Worm (Caenorhabditis elegans) whole organism, L1 larva: Measurements from ENCODE around the gene T05A12.4.

Experiments
- C04F5.9 ChIP-seq: sonication (generic microtip); optimal IDR thresholded peaks from 2 replicates; lab custom pipeline; 2016; ENCODE audit warnings: missing genetic modification characterization, missing compliant biosample characterization
- C16A3.4 ChIP-seq: fragments of 150-350 bp; optimal IDR thresholded peaks from 2 replicates; lab custom pipeline; 2014; ENCODE audit warnings: missing biosample characterization, missing genetic modification characterization
- F16B12.6 ChIP-seq: fragments of 150-350 bp; optimal IDR thresholded peaks from 2 replicates; lab custom pipeline; 2014; ENCODE audit warnings: missing biosample characterization, missing genetic modification characterization
- alr-1 ChIP-seq: fragments of 200-800 bp; sonication (Bioruptor generic); optimal IDR thresholded peaks from 2 replicates; lab custom pipeline; 2018; ENCODE audit warnings: borderline replicate concordance, mild to moderate bottlenecking, missing genetic modification characterization, missing compliant biosample characterization
- blmp-1 ChIP-seq: fragments of 150-350 bp; optimal IDR thresholded peaks from 2 replicates; lab custom pipeline; 2014; ENCODE audit warnings: missing biosample characterization, missing genetic modification characterization
- ceh-63 ChIP-seq: fragments of 200-800 bp; sonication (Bioruptor generic); optimal IDR thresholded peaks from 2 replicates; lab custom pipeline; 2018; ENCODE audit warnings: mild to moderate bottlenecking, missing genetic modification characterization, missing compliant biosample characterization
- ceh-8 ChIP-seq: fragments of 200-800 bp; sonication (Bioruptor generic); optimal IDR thresholded peaks from 2 replicates; lab custom pipeline; 2018; ENCODE audit warnings: mild to moderate bottlenecking, missing genetic modification characterization, moderate library complexity, missing compliant biosample characterization
- ceh-82 ChIP-seq, 3 experiments: fragments of 150-350 bp in 1 of 3; sonication (generic microtip) in 2 of 3; optimal IDR thresholded peaks; 2 replicates each; lab custom pipeline; 2014 to 2017; ENCODE audit warnings: missing biosample characterization in 3 of 3, missing genetic modification characterization in 3 of 3
- ceh-88 ChIP-seq: fragments of 200-800 bp; sonication (Bioruptor generic); IDR thresholded peaks from 2 replicates; pipeline ENCODE4 v1.3.6; 2022; ENCODE audit warnings: missing genetic modification characterization, missing compliant biosample characterization
- dpl-1 ChIP-seq, 3 experiments: fragments of 150-350 bp in 2 of 3; sonication (generic microtip) in 1 of 3; optimal IDR thresholded peaks; 2 replicates each; lab custom pipeline; 2014 to 2017; ENCODE audit warnings: missing biosample characterization in 3 of 3, missing genetic modification characterization in 3 of 3, missing genetic modification reagents in 3 of 3
- efl-1 ChIP-seq, 4 experiments: fragments of 150-350 bp; optimal IDR thresholded peaks in 3 of 4; peaks in 1 of 4; 1 replicate in 1 of 4; 2 replicates in 3 of 4; lab custom pipeline; 2014; ENCODE audit warnings: missing biosample characterization in 2 of 4, missing genetic modification characterization in 2 of 4, missing genetic modification reagents in 2 of 4
- ets-5 ChIP-seq: fragments of 200-800 bp; sonication (Bioruptor generic); IDR thresholded peaks from 2 replicates; pipeline ENCODE4 v1.3.6; 2022; ENCODE audit warnings: missing genetic modification characterization, missing compliant biosample characterization
- fkh-8 ChIP-seq: sonication (generic microtip); optimal IDR thresholded peaks from 2 replicates; lab custom pipeline; 2016; ENCODE audit warnings: mild to moderate bottlenecking, missing genetic modification characterization, missing compliant biosample characterization
- fos-1 ChIP-seq: fragments of 150-350 bp; optimal IDR thresholded peaks from 2 replicates; lab custom pipeline; 2014; ENCODE audit warnings: missing biosample characterization, missing genetic modification characterization
- hlh-17 ChIP-seq: fragments of 200-800 bp; sonication (Bioruptor generic); optimal IDR thresholded peaks from 2 replicates; lab custom pipeline; 2018; ENCODE audit warnings: missing genetic modification characterization, mild to moderate bottlenecking, missing compliant biosample characterization, moderate library complexity, borderline replicate concordance
- hpl-2 ChIP-seq: fragments of 150-350 bp; optimal IDR thresholded peaks from 2 replicates; lab custom pipeline; 2014; ENCODE audit warnings: missing biosample characterization, missing genetic modification reagents, missing genetic modification characterization
- jun-1 ChIP-seq: fragments of 150-350 bp; optimal IDR thresholded peaks from 2 replicates; lab custom pipeline; 2014; ENCODE audit warnings: missing biosample characterization, missing genetic modification reagents, missing genetic modification characterization
- lin-14 ChIP-seq: fragments of 200-800 bp; sonication (Bioruptor generic); optimal IDR thresholded peaks from 2 replicates; lab custom pipeline; 2018; ENCODE audit warnings: mild to moderate bottlenecking, missing genetic modification characterization, moderate library complexity, missing compliant biosample characterization
- lin-15B ChIP-seq: fragments of 150-350 bp; sonication (generic microtip); optimal IDR thresholded peaks from 3 replicates; lab custom pipeline; 2014; ENCODE audit warnings: missing biosample characterization, missing genetic modification characterization
- lin-35 ChIP-seq, 2 experiments: fragments of 150-350 bp; optimal IDR thresholded peaks; 2 replicates each; lab custom pipeline; 2014; ENCODE audit warnings: missing biosample characterization in 2 of 2, missing genetic modification characterization in 2 of 2, missing genetic modification reagents in 2 of 2
- lin-39 ChIP-seq: fragments of 150-350 bp; optimal IDR thresholded peaks from 2 replicates; lab custom pipeline; 2014; ENCODE audit warnings: missing biosample characterization, missing genetic modification reagents, missing genetic modification characterization
- mef-2 ChIP-seq: fragments of 150-350 bp; optimal IDR thresholded peaks from 2 replicates; lab custom pipeline; 2014; ENCODE audit warnings: missing biosample characterization, missing genetic modification characterization
- nhr-12 ChIP-seq: sonication (generic microtip); optimal IDR thresholded peaks from 2 replicates; lab custom pipeline; 2017; ENCODE audit warnings: missing biosample characterization, missing genetic modification characterization
- nhr-19 ChIP-seq: fragments of 200-800 bp; sonication (Bioruptor generic); conservative IDR thresholded peaks from 2 replicates; pipeline ENCODE4 v1.3.6; 2022; ENCODE audit warnings: missing genetic modification characterization, missing compliant biosample characterization
- nhr-20 ChIP-seq: sonication (generic microtip); optimal IDR thresholded peaks from 2 replicates; lab custom pipeline; 2016; ENCODE audit warnings: mild to moderate bottlenecking, missing genetic modification characterization, missing compliant biosample characterization
- nhr-47 ChIP-seq: sonication (generic microtip); optimal IDR thresholded peaks from 2 replicates; lab custom pipeline; 2016; ENCODE audit warnings: mild to moderate bottlenecking, missing genetic modification characterization, moderate library complexity, missing compliant biosample characterization
- nhr-71 ChIP-seq: sonication (generic microtip); optimal IDR thresholded peaks from 2 replicates; lab custom pipeline; 2016; ENCODE audit warnings: mild to moderate bottlenecking, missing genetic modification characterization, moderate library complexity, missing compliant biosample characterization
- nhr-85 ChIP-seq: sonication (generic microtip); peaks from one replicate; lab custom pipeline; 2016; ENCODE audit warnings: missing genetic modification characterization, inconsistent platforms, missing compliant biosample characterization
- pqm-1 ChIP-seq: sonication (generic microtip); optimal IDR thresholded peaks from 3 replicates; lab custom pipeline; 2017; ENCODE audit warnings: missing biosample characterization, missing genetic modification characterization
- sup-37 ChIP-seq: fragments of 200-800 bp; sonication (Bioruptor generic); optimal IDR thresholded peaks from 2 replicates; lab custom pipeline; 2018; ENCODE audit warnings: mild to moderate bottlenecking, missing genetic modification characterization, missing compliant biosample characterization
- tbx-2 ChIP-seq: sonication (generic microtip); optimal IDR thresholded peaks from 2 replicates; lab custom pipeline; 2016; ENCODE audit warnings: missing genetic modification characterization, missing compliant biosample characterization
- tlp-1 ChIP-seq: fragments of 150-350 bp; optimal IDR thresholded peaks from 2 replicates; lab custom pipeline; 2014; ENCODE audit warnings: missing biosample characterization, missing genetic modification characterization
- unc-130 ChIP-seq: fragments of 150-350 bp; optimal IDR thresholded peaks from 2 replicates; lab custom pipeline; 2017; ENCODE audit warnings: missing biosample characterization, missing genetic modification characterization, inconsistent platforms
- unc-30 ChIP-seq: sonication (generic microtip); optimal IDR thresholded peaks from 2 replicates; lab custom pipeline; 2017; ENCODE audit warnings: missing biosample characterization, missing genetic modification characterization
- vab-15 ChIP-seq: sonication (generic microtip); optimal IDR thresholded peaks from 2 replicates; lab custom pipeline; 2017; ENCODE audit warnings: missing genotype, mild to moderate bottlenecking, missing genetic modification characterization, missing compliant biosample characterization
- xbp-1 ChIP-seq: sonication (generic microtip); optimal IDR thresholded peaks from 2 replicates; lab custom pipeline; 2016; ENCODE audit warnings: missing genetic modification characterization, missing compliant biosample characterization

Gene T05A12.4

ce11 chrIV:6841562-6842282 lies 46.0 kb upstream of the T05A12.4 start (continued):
- TF ChIP-seq fos-1 (tag; lab: Kevin White, UChicago) = no peak

DNA sequence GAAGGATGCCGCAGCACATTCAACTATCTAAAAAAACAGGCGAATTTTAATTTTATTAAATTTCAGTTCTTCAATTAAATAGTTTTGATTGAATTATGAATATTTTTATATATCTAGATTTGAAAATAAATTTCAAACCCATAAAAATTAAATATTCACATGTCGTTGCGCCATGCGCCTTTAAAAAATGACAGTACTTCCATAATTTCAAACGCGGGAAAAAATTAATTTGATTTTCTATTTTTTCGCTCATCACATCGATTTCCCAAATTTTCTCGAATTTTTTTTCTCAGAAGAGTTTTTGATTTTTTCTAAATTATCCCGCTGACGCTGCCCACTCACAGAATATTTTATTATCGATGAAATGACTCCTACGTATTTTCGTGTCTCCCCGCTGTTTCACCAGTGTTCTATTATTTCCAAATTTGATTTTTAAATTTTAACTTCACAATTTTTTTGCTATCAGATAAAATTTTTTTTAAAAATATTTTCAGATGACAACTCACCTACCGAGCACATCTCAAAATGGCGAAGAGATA lies 45.2 kb upstream of the T05A12.4 start, which contains the start of gene lip-1:
lip-1 (plus strand) TSS at position 489 of the 539 bp plus-strand sequence.
- TF ChIP-seq C04F5.9 (no peak), lin-15B (tag; lab: Kevin White, UChicago) (no peak), fkh-8 (tag; lab: Kevin White, UChicago) (no peak), tlp-1 (tag; lab: Kevin White, UChicago) (no peak), xbp-1 (tag; lab: Kevin White, UChicago) (no peak), pqm-1 (tag; lab: Kevin White, UChicago) (no peak), F16B12.6 (tag; lab: Kevin White, UChicago) (no peak), lin-35 (GFP tag; optimal IDR thresholded peaks at IDR 0.05; lab: Kevin White, UChicago) (no peak), alr-1 (tag; lab: Kevin White, UChicago) (no peak), ceh-63 (GFP tag; lab: Kevin White, UChicago) (no peak), dpl-1 (GFP tag; optimal IDR thresholded peaks at IDR 0.05; lab: Kevin White, UChicago) (no peak), nhr-20 (tag; lab: Kevin White, UChicago) (no peak), ceh-8 (GFP tag; lab: Kevin White, UChicago) (no peak), mef-2 (tag; lab: Kevin White, UChicago) (no peak), sup-37 (GFP tag; lab: Kevin White, UChicago) (no peak), unc-30 (tag; lab: Kevin White, UChicago) (no peak), fos-1 (tag; lab: Kevin White, UChicago) (no peak), jun-1 (tag; lab: Kevin White, UChicago) (no peak), C16A3.4 (no peak), blmp-1 (tag; lab: Kevin White, UChicago) (no peak)

ce11 chrIV:6852727-6853126 lies 35.0 kb upstream of the T05A12.4 start:
- TF ChIP-seq nhr-12 (tag; lab: Kevin White, UChicago) (no peak), C04F5.9 (no peak), hpl-2 (GFP tag; lab: Kevin White, UChicago) (no peak), vab-15 (tag; lab: Kevin White, UChicago) (no peak), nhr-47 (tag; lab: Kevin White, UChicago) (peak; percentile 23), tbx-2 (tag; lab: Kevin White, UChicago) (peak; percentile 8), nhr-71 (tag; lab: Kevin White, UChicago) (peak; percentile 7), hlh-17 (GFP tag; lab: Kevin White, UChicago) (no peak), ets-5 (no peak), nhr-19 (GFP tag; lab: Robert Waterston, UW) (no peak), lin-14 (GFP tag; lab: Kevin White, UChicago) (peak; percentile 51), ceh-88 (GFP tag; lab: Robert Waterston, UW) (no peak), ceh-8 (GFP tag; lab: Kevin White, UChicago) (no peak), lin-39 (tag; lab: Kevin White, UChicago) (no peak), unc-130 (no peak), lin-35 (GFP tag; optimal IDR thresholded peaks at IDR 0.05; lab: Kevin White, UChicago) (no peak), efl-1 (optimal IDR thresholded peaks at IDR 0.05; lab: Kevin White, UChicago) (no peak), efl-1 (GFP tag; optimal IDR thresholded peaks at IDR 0.05 in 1 of 2; lab: Kevin White, UChicago) (peak in 1 of 2 experiments; percentile 61), ceh-82 (tag; optimal IDR thresholded peaks at IDR 0.05; lab: Kevin White, UChicago) (no peak), nhr-85 (tag; lab: Kevin White, UChicago) (no peak)
